Worm (Caenorhabditis elegans): ENCODE data around the gene C09B8.8.

Gene C09B8.8

ce11 chrX:6066618-6067017 lies 51.3 kb downstream of the C09B8.8 start:
- no peak for TF ChIP-seq Y5F2A.4 (GFP tag; optimal IDR thresholded peaks at IDR 0.05)
- no peak for TF ChIP-seq madf-5 (GFP tag; IDR thresholded peaks at IDR 0.05)
- TF ChIP-seq D1046.2 (GFP tag; IDR thresholded peaks at IDR 0.05): no peak
- no peak for TF ChIP-seq cey-2 (tag; optimal IDR thresholded peaks at IDR 0.05; ENCODE audit: borderline replicate concordance, insufficient read depth)
- TF ChIP-seq zag-1 (tag; optimal IDR thresholded peaks at IDR 0.05): no peak
- no peak for TF ChIP-seq nhr-102 (tag; optimal IDR thresholded peaks at IDR 0.05)
- TF ChIP-seq lin-39 (tag; optimal IDR thresholded peaks at IDR 0.05): no peak
- no peak for TF ChIP-seq ZK546.5 (tag; optimal IDR thresholded peaks at IDR 0.05)
- no peak for TF ChIP-seq arid-1 (GFP tag; conservative IDR thresholded peaks at IDR 0.05)
- no peak for TF ChIP-seq Y48G9A.11 (GFP tag; IDR thresholded peaks at IDR 0.05)
- no peak for TF ChIP-seq Y105C5A.15 (GFP tag; IDR thresholded peaks at IDR 0.05)
- no peak for TF ChIP-seq mdl-1 (tag; optimal IDR thresholded peaks at IDR 0.05)
- no peak for TF ChIP-seq zip-2 (tag; optimal IDR thresholded peaks at IDR 0.05)

Measured in whole organism, L4 larva.